Worm (Caenorhabditis elegans): ENCODE measurements around the gene Y51B9A.14.
A peak's percentile ranks its signal among the peaks of the same experiment; 100 is the strongest.

The Y51B9A.14 gene

DNA sequence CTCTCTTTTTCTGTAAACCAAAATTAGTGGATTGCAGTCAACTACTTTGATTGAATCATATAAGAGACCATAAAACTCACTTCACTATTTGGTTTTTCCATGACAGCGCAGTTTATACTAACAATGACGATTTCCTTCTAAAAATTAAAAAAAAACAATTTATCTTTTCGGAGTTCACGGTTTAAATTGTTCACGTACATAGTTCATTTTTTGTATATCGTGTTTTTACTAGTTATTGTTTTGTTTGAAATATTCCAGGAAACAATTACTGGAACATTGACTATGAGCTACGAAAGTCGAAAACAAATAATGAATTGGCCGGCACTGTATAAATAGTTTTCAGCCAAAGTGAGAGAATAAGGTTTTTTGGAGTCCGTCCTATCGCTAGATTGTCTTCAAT is 5.5 kb downstream of the Y51B9A.14 start, which contains the start of gene lido-17:
Gene lido-17, minus strand, starts transcription at position 101 of the 400 bp plus-strand sequence.
- TF ChIP-seq nhr-77 (tag; optimal IDR thresholded peaks at IDR 0.05), result no peak
- no peak for TF ChIP-seq snpc-4 (tag; optimal IDR thresholded peaks at IDR 0.05)
- TF ChIP-seq pha-4 (GFP tag; IDR thresholded peaks at IDR 0.05), result no peak
- no peak for TF ChIP-seq pha-4 (tag; optimal IDR thresholded peaks at IDR 0.05)
- no peak for TF ChIP-seq tag-97 (GFP tag; IDR thresholded peaks at IDR 0.05)
- TF ChIP-seq arid-1 (GFP tag; conservative IDR thresholded peaks at IDR 0.05), result no peak
- TF ChIP-seq daf-12 (tag; optimal IDR thresholded peaks at IDR 0.05), result no peak
- no peak for TF ChIP-seq F49E8.2 (tag; optimal IDR thresholded peaks at IDR 0.05; ENCODE audit: borderline replicate concordance)
- no peak for TF ChIP-seq spr-1 (tag; optimal IDR thresholded peaks at IDR 0.05)
- TF ChIP-seq ztf-7 (tag; optimal IDR thresholded peaks at IDR 0.05), result no peak

DNA sequence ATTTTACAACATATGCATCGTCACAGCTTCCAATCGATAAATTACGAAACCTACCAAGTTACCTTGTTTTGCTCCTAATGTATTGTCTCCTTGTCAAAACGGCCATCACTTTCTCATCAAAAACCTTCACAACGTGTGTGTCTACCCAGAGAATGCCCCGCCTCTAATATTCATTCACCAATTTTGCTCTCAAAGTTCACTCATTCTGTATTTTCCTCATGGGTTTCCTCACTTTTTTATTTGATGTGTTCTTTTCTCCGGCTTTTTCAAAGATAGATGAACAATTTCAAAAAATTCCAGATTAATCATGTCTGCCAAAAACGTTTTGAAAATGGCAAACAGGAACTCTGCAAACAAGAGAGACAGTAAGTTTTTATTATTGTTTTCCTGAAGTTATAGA is 13.0 kb downstream of the Y51B9A.14 start, which contains the start of gene C06C3.7:
Gene C06C3.7, plus strand, starts transcription at position 301 of the 400 bp plus-strand sequence.
- TF ChIP-seq pha-4 (GFP tag; IDR thresholded peaks at IDR 0.05), result no peak
- no peak for TF ChIP-seq pha-4 (tag; optimal IDR thresholded peaks at IDR 0.05)
- TF ChIP-seq nhr-28 (tag; optimal IDR thresholded peaks at IDR 0.05), result no peak
- no peak for TF ChIP-seq lin-39 (tag; optimal IDR thresholded peaks at IDR 0.05)

DNA sequence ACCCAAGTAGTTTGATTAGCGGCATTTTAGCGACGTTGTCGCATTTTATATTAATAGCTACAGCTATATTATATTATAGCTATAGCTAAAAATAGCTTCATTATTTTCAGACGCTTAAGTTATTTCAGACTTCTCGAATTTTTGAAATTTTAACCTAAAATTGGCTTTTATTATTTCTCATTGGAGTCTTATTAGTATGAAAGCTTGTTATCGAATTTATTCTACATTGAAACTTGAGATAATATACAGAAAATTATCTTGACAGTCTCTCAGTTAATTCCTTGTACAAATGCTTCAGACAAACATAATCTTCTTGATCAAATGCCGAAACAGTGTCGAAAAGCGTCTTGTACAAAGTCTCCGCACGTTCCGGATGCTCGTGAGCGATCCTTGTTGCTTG is 18.5 kb downstream of the Y51B9A.14 start, which contains the start of gene srh-48:
Gene srh-48, plus strand, starts transcription at position 301 of the 400 bp plus-strand sequence.
- no peak for TF ChIP-seq hmg-1.1 (GFP tag; IDR thresholded peaks at IDR 0.05)

DNA sequence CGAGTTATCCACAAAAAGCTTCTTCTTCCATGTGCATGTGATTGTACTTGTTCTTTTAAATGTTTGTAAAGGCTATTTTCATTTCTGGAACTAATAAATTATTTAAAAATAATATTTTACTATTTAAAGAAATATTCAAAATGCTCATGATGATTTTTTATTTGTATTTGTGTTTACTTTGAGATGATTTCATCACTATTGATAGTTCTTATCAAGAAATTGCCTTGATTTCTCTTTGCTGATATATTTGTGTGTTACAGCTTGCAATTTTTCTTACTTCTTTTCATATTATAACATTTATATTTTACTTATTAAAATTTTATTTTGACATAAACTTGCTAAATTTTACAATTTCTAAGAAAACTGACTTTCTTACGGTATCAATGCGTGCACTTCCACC is 20.1 kb downstream of the Y51B9A.14 start:
- TF ChIP-seq unc-62 (GFP tag; optimal IDR thresholded peaks at IDR 0.05 in 1 of 2) (no peak), unc-62 (tag; optimal IDR thresholded peaks at IDR 0.05) (no peak), daf-16 (GFP tag; optimal IDR thresholded peaks at IDR 0.05) (no peak), daf-16 (tag; optimal IDR thresholded peaks at IDR 0.05) (peak; percentile 72), pqm-1 (tag; optimal IDR thresholded peaks at IDR 0.05) (peak; percentile 26), cey-2 (tag; optimal IDR thresholded peaks at IDR 0.05; ENCODE audit: borderline replicate concordance, insufficient read depth) (no peak), madf-9 (GFP tag; conservative IDR thresholded peaks at IDR 0.05) (no peak)

DNA sequence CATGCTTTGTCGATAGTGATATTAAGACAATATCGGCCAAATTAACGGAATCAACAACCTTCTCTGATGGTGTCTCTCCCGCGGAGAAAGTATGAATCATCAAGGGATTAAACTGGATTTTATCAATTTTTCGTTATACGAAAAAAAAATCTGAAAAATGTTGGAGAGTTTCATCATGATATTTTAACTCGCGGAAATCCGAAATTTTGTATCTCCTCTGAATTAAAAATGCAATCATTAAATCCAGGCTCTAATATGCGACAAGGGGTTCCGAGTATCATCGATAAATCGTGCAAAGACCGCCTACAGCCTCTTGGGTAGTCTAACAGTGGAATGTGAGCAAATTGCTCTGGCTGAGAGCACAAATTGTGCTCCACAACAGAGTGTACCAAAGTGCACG is 21.1 kb downstream of the Y51B9A.14 start, which contains the start of gene C06C3.10:
Gene C06C3.10, minus strand, starts transcription at position 101 of the 400 bp plus-strand sequence.
- TF ChIP-seq dmd-6 (GFP tag; IDR thresholded peaks at IDR 0.05), result no peak
- TF ChIP-seq rbr-2 (tag; optimal IDR thresholded peaks at IDR 0.05), result no peak
- TF ChIP-seq madf-5 (GFP tag; IDR thresholded peaks at IDR 0.05), result no peak
- no peak for TF ChIP-seq aly-2 (tag; optimal IDR thresholded peaks at IDR 0.05)
- TF ChIP-seq D1046.2 (GFP tag; IDR thresholded peaks at IDR 0.05), result no peak
- TF ChIP-seq dmd-8 (GFP tag; IDR thresholded peaks at IDR 0.05), result no peak
- TF ChIP-seq egl-27 (tag; optimal IDR thresholded peaks at IDR 0.05), result no peak
- no peak for TF ChIP-seq skn-1 (tag; optimal IDR thresholded peaks at IDR 0.05)
- TF ChIP-seq pha-4 (GFP tag; IDR thresholded peaks at IDR 0.05), result no peak
- TF ChIP-seq pha-4 (tag; optimal IDR thresholded peaks at IDR 0.05), result no peak
- no peak for TF ChIP-seq ceh-20 (GFP tag; IDR thresholded peaks at IDR 0.05)
- TF ChIP-seq nhr-48 (tag; optimal IDR thresholded peaks at IDR 0.05), result no peak
- no peak for TF ChIP-seq lim-7 (GFP tag; IDR thresholded peaks at IDR 0.05)
- no peak for TF ChIP-seq ceh-82 (tag; optimal IDR thresholded peaks at IDR 0.05)
- TF ChIP-seq nhr-28 (tag; optimal IDR thresholded peaks at IDR 0.05), result no peak
- TF ChIP-seq T20F7.1 (GFP tag; optimal IDR thresholded peaks at IDR 0.05), result no peak

DNA sequence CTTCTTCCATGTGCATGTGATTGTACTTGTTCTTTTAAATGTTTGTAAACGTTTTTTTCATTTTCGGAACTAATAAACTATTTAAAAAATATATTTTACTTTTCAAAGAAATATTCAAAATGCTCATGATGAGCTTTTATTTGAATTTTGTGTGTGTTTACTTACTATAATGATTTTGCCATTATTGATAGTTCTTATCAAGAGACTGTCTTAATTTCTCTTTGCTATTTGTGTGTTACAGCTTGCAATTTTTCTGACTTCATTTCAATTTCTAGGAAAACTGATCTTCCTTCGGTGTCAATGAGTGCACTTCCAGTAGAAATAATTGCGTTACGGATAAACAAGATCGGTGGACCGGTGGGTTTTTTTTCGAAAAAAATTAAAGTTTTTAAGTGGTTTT is 23.5 kb downstream of the Y51B9A.14 start, which contains the start of gene C06C3.12:
Gene C06C3.12, plus strand, starts transcription at position 301 of the 400 bp plus-strand sequence.
- no peak for TF ChIP-seq nhr-77 (tag; optimal IDR thresholded peaks at IDR 0.05)
- no peak for TF ChIP-seq tra-1 (GFP tag; IDR thresholded peaks at IDR 0.05)
- TF ChIP-seq dmd-9 (GFP tag; IDR thresholded peaks at IDR 0.05), result no peak
- no peak for TF ChIP-seq daf-16 (GFP tag; optimal IDR thresholded peaks at IDR 0.05)
- TF ChIP-seq daf-16 (tag; optimal IDR thresholded peaks at IDR 0.05), result peak; percentile 43
- no peak for TF ChIP-seq ztf-7 (tag; optimal IDR thresholded peaks at IDR 0.05)
- no peak for TF ChIP-seq ces-1 (GFP tag; optimal IDR thresholded peaks at IDR 0.05)
- TF ChIP-seq zag-1 (tag; optimal IDR thresholded peaks at IDR 0.05), result no peak
- TF ChIP-seq nhr-11 (tag; optimal IDR thresholded peaks at IDR 0.05), result no peak
